Worm (Caenorhabditis elegans) whole organism, L3 larva: ENCODE measurements around the gene fipr-9.

Experiments used
- R02D3.7 ChIP-seq: fragments of 150-350 bp; optimal IDR thresholded peaks from 2 replicates; lab custom pipeline; 2014; ENCODE audit warnings: missing biosample characterization, missing genetic modification characterization
- ZK546.5 ChIP-seq: sonication (generic microtip); optimal IDR thresholded peaks from 2 replicates; lab custom pipeline; 2017; ENCODE audit warnings: missing biosample characterization, missing genetic modification characterization
- aly-2 ChIP-seq: fragments of 150-350 bp; optimal IDR thresholded peaks from 2 replicates; lab custom pipeline; 2014; ENCODE audit warnings: missing biosample characterization, missing genetic modification characterization
- ama-1 ChIP-seq: fragments of 150-350 bp; optimal IDR thresholded peaks from 2 replicates; lab custom pipeline; 2018
- ceh-82 ChIP-seq: fragments of 150-350 bp; optimal IDR thresholded peaks from 2 replicates; lab custom pipeline; 2014; ENCODE audit warnings: missing biosample characterization, missing genetic modification characterization
- elt-3 ChIP-seq, 3 experiments: fragments of 150-350 bp in 1 of 3; sonication (generic microtip) in 2 of 3; optimal IDR thresholded peaks; 2 replicates in 2 of 3; 4 replicates in 1 of 3; lab custom pipeline; 2014 to 2017; ENCODE audit warnings: missing biosample characterization in 3 of 3, missing genetic modification characterization in 3 of 3
- lin-39 ChIP-seq: fragments of 150-350 bp; optimal IDR thresholded peaks from 2 replicates; lab custom pipeline; 2018; ENCODE audit warnings: missing biosample characterization, missing genetic modification reagents, missing genetic modification characterization
- lsy-12 ChIP-seq: sonication (generic microtip); optimal IDR thresholded peaks from 2 replicates; lab custom pipeline; 2016; ENCODE audit warnings: mild to moderate bottlenecking, missing genetic modification characterization, missing compliant biosample characterization
- mml-1 ChIP-seq: fragments of 150-350 bp; sonication (generic microtip); optimal IDR thresholded peaks from 3 replicates; lab custom pipeline; 2014; ENCODE audit warnings: missing biosample characterization, missing genetic modification characterization
- nhr-28 ChIP-seq: fragments of 150-350 bp; optimal IDR thresholded peaks from 2 replicates; lab custom pipeline; 2014; ENCODE audit warnings: missing biosample characterization, missing genetic modification characterization
- nhr-77 ChIP-seq: fragments of 150-350 bp; optimal IDR thresholded peaks from 2 replicates; lab custom pipeline; 2014; ENCODE audit warnings: missing biosample characterization, missing genetic modification characterization
- pqm-1 ChIP-seq: fragments of 150-350 bp; optimal IDR thresholded peaks from 2 replicates; lab custom pipeline; 2017; ENCODE audit warnings: missing biosample characterization, missing genetic modification characterization, inconsistent platforms
- unc-62 ChIP-seq: fragments of 150-350 bp; sonication (generic microtip); optimal IDR thresholded peaks from 4 replicates; lab custom pipeline; 2014; ENCODE audit warnings: missing biosample characterization, missing genetic modification reagents, missing genetic modification characterization
- ztf-11 ChIP-seq: fragments of 150-350 bp; optimal IDR thresholded peaks from 2 replicates; lab custom pipeline; 2014; ENCODE audit warnings: missing biosample characterization, missing genetic modification characterization

DNA sequence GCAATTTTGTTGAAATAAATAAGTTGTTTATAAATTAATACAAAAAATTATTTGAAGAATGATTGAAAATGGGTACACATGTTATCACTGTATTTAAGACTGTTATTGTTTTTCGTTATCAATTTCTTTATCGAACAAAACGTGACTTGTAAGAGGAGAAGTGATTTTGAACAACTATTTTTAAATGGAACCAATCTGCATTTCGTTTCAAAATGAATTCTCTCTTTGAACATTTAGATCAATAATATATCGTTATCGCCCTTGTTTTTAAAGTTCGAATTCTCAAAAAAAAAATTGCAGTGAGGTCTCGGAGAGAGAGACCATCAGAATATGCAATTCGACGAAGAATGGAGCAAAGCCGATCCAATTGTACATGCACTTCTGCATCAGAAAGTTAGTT, 42.2 kb upstream of the fipr-9 start, which contains the start of gene cul-5:
- no peak for TF ChIP-seq lin-39
- TF ChIP-seq unc-62 (GFP tag; lab: Kevin White, UChicago) = no peak
- no peak for TF ChIP-seq lsy-12 (tag; lab: Kevin White, UChicago)
- TF ChIP-seq nhr-77 (tag; lab: Kevin White, UChicago) = no peak
- TF ChIP-seq aly-2 = no peak
- TF ChIP-seq pqm-1 (tag; lab: Kevin White, UChicago) = peak; percentile 35
- TF ChIP-seq R02D3.7 (tag; lab: Kevin White, UChicago) = no peak
- TF ChIP-seq elt-3 (tag; optimal IDR thresholded peaks at IDR 0.05; lab: Kevin White, UChicago) = no peak
- no peak for TF ChIP-seq ZK546.5
- TF ChIP-seq ama-1 (lab: Kevin White, UChicago) = no peak
- TF ChIP-seq ceh-82 (tag; lab: Kevin White, UChicago) = no peak
- no peak for TF ChIP-seq mml-1 (tag; lab: Kevin White, UChicago)
- TF ChIP-seq nhr-28 (tag; lab: Kevin White, UChicago) = no peak
- TF ChIP-seq ztf-11 = no peak
